Fruit fly (Drosophila melanogaster): ENCODE data around the gene CG17328.

- TF ChIP-seq CG17829 (tag; optimal IDR thresholded peaks at IDR 0.05) (no peak), CG3163 (GFP tag; optimal IDR thresholded peaks at IDR 0.05) (no peak), CG10462 (GFP tag; optimal IDR thresholded peaks at IDR 0.05) (no peak), ap (GFP tag; IDR thresholded peaks at IDR 0.05) (no peak), Dip3 (GFP tag; optimal IDR thresholded peaks at IDR 0.05) (no peak)
These were observed 27.0 kb upstream of the CG17328 start for dm6 chr2L:16272730-16273129.

All from whole organism, embryonic.